Worm (Caenorhabditis elegans) whole organism, early embryonic: ENCODE results near the gene T27A10.5.

Experiments
- ama-1 ChIP-seq: fragments of 150-350 bp; optimal IDR thresholded peaks from 2 replicates; lab custom pipeline; 2014
- ceh-36 ChIP-seq: sonication (generic microtip); optimal IDR thresholded peaks from 2 replicates; lab custom pipeline; 2016; ENCODE audit warnings: missing genetic modification characterization, inconsistent platforms, missing compliant biosample characterization
- tbx-11 ChIP-seq: fragments of 200-800 bp; sonication (Bioruptor generic); IDR thresholded peaks from 2 replicates; pipeline ENCODE4 v1.3.6; 2022; ENCODE audit warnings: missing genetic modification characterization, missing compliant biosample characterization

- TF ChIP-seq ama-1 (lab: Kevin White, UChicago) (no peak), ceh-36 (tag; lab: Kevin White, UChicago) (no peak), tbx-11 (no peak)
These were observed 17.1 kb upstream of the T27A10.5 start for ce11 chrX:3590510-3590909.
